Worm (Caenorhabditis elegans): Measurements from ENCODE around the gene T04F8.7.

DNA sequence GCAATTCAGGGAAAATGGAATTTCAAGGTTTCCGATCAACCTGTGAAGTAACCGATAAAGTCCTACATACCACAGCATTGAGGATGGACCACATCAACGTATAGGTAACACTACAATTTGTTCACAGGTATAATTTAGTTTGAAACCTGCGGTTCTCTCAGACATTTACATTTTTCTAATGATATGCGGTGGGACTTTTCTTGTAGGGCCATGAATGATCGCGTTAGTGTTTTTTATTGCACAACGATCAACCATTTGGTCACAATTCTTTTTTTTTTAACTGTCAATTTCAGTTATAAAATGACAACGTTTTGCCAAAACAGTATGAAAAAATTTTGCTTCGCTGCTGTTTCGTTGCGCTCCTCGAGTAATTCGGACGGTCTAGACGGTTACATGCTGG, 15.9 kb upstream of the T04F8.7 start, which contains the start of gene C44C10.12:
- no peak for TF ChIP-seq T23F11.4 (GFP tag; optimal IDR thresholded peaks at IDR 0.05)
- no peak for TF ChIP-seq nhr-11 (tag; optimal IDR thresholded peaks at IDR 0.05)
- TF ChIP-seq pqm-1 (tag; optimal IDR thresholded peaks at IDR 0.05): no peak
- no peak for TF ChIP-seq F13H6.1 (tag; optimal IDR thresholded peaks at IDR 0.05)
- no peak for TF ChIP-seq ztf-16 (tag; optimal IDR thresholded peaks at IDR 0.05)
- TF ChIP-seq ama-1 (optimal IDR thresholded peaks at IDR 0.05): no peak
- TF ChIP-seq tbx-7 (tag; optimal IDR thresholded peaks at IDR 0.05): no peak
- TF ChIP-seq fkh-10 (GFP tag; optimal IDR thresholded peaks at IDR 0.05): no peak

Measured in whole organism, late embryonic.